Fruit fly (Drosophila melanogaster) S2 (cell line): ENCODE data around the gene Vps36.

ENCODE experiments used
- CG8478 ChIP-seq: fragments of >200 bp; optimal IDR thresholded peaks from 2 replicates; lab custom pipeline; 2018
- CTCF ChIP-seq, 2 experiments: fragments of >200 bp; optimal IDR thresholded peaks; 2 replicates each; lab custom pipeline; 2018

Vps36 gene

dm6 chr3L:13513112-13513538, at the start of gene Vps36, which contains the start of gene Liprin-beta:
Gene Vps36, minus strand, starts transcription at chr3L:13513112.
Gene Liprin-beta, plus strand, starts transcription at chr3L:13513254.
- TF ChIP-seq CTCF (optimal IDR thresholded peaks at IDR 0.05; lab: Kevin White, UChicago) (no peak), CG8478 (lab: Kevin White, UChicago) (no peak)

dm6 chr3L:13519555-13520284, 6.8 kb upstream of the Vps36 start, which contains the start of gene CG10710:
Gene CG10710, minus strand, starts transcription at chr3L:13519605.
- TF ChIP-seq CTCF (optimal IDR thresholded peaks at IDR 0.05; lab: Kevin White, UChicago) (no peak), CG8478 (lab: Kevin White, UChicago) (no peak)

- no peak for TF ChIP-seq CG8478 (lab: Kevin White, UChicago)
- no peak for TF ChIP-seq CTCF (optimal IDR thresholded peaks at IDR 0.05; lab: Kevin White, UChicago)
These were observed 9.3 kb downstream of the Vps36 start for dm6 chr3L:13503631-13504030.

- TF ChIP-seq CG8478 (lab: Kevin White, UChicago) (no peak), CTCF (optimal IDR thresholded peaks at IDR 0.05; lab: Kevin White, UChicago) (peak; percentile 29 to 49)
These were observed 10.3 kb downstream of the Vps36 start, which contains the start of gene Spt20 for dm6 chr3L:13502484-13503109. Gene Spt20, plus strand, starts transcription at chr3L:13502707.

dm6 chr3L:13499932-13500719, 12.8 kb downstream of the Vps36 start:
- TF ChIP-seq CG8478 (lab: Kevin White, UChicago) = no peak
- TF ChIP-seq CTCF (optimal IDR thresholded peaks at IDR 0.05; lab: Kevin White, UChicago) = no peak

- TF ChIP-seq CG8478 (lab: Kevin White, UChicago) (no peak), CTCF (optimal IDR thresholded peaks at IDR 0.05; lab: Kevin White, UChicago) (no peak)
These were observed 13.4 kb downstream of the Vps36 start for dm6 chr3L:13499531-13499930.

dm6 chr3L:13497720-13498355, 15.1 kb downstream of the Vps36 start:
- TF ChIP-seq CTCF (optimal IDR thresholded peaks at IDR 0.05; lab: Kevin White, UChicago) = no peak
- TF ChIP-seq CG8478 (lab: Kevin White, UChicago) = no peak

- TF ChIP-seq CG8478 (lab: Kevin White, UChicago) (no peak), CTCF (optimal IDR thresholded peaks at IDR 0.05; lab: Kevin White, UChicago) (no peak)
These were observed 17.8 kb downstream of the Vps36 start for dm6 chr3L:13495065-13495464.

dm6 chr3L:13494363-13495015, 18.4 kb downstream of the Vps36 start:
- TF ChIP-seq CTCF (optimal IDR thresholded peaks at IDR 0.05; lab: Kevin White, UChicago) (no peak), CG8478 (lab: Kevin White, UChicago) (no peak)

dm6 chr3L:13490689-13491348, 22.1 kb downstream of the Vps36 start:
- TF ChIP-seq CTCF (optimal IDR thresholded peaks at IDR 0.05; lab: Kevin White, UChicago) (no peak), CG8478 (lab: Kevin White, UChicago) (no peak)

- no peak for TF ChIP-seq CG8478 (lab: Kevin White, UChicago)
- TF ChIP-seq CTCF (optimal IDR thresholded peaks at IDR 0.05; lab: Kevin White, UChicago) = no peak
These were observed 23.6 kb downstream of the Vps36 start for dm6 chr3L:13489193-13489752.

dm6 chr3L:13488129-13488876, 24.6 kb downstream of the Vps36 start:
- TF ChIP-seq CG8478 (lab: Kevin White, UChicago) (no peak), CTCF (optimal IDR thresholded peaks at IDR 0.05; lab: Kevin White, UChicago) (no peak)
